Worm (Caenorhabditis elegans) whole organism, young adult: ENCODE results near the gene pgl-2.

Experiments
- B0035.1 ChIP-seq: sonication (generic microtip); optimal IDR thresholded peaks from 2 replicates; lab custom pipeline; 2016; ENCODE audit warnings: missing genetic modification characterization, mild to moderate bottlenecking, missing compliant biosample characterization, missing genotype, missing genetic modification reagents
- B0261.1 ChIP-seq: sonication (generic microtip); optimal IDR thresholded peaks from 2 replicates; lab custom pipeline; 2016; ENCODE audit warnings: mild to moderate bottlenecking, missing genetic modification characterization, moderate library complexity, missing compliant biosample characterization
- B0336.3 ChIP-seq: fragments of 200-800 bp; sonication (Bioruptor generic); IDR thresholded peaks from 2 replicates; pipeline ENCODE4 v1.3.6; 2022; ENCODE audit warnings: missing genetic modification characterization, missing compliant biosample characterization
- C06A6.2 ChIP-seq: fragments of 200-800 bp; sonication (Bioruptor generic); conservative IDR thresholded peaks from 2 replicates; pipeline ENCODE4 v1.3.6; 2022; ENCODE audit warnings: missing genetic modification characterization, missing compliant biosample characterization
- F23B12.7 ChIP-seq: sonication (generic microtip); optimal IDR thresholded peaks from 2 replicates; lab custom pipeline; 2017; ENCODE audit warnings: missing genetic modification characterization, mild to moderate bottlenecking, missing compliant biosample characterization, antibody characterized with exemption, moderate library complexity; ENCODE audit not compliant: insufficient read depth
- F39B2.1 ChIP-seq: fragments of 200-800 bp; sonication (Bioruptor generic); IDR thresholded peaks from 2 replicates; pipeline ENCODE4 v1.3.6; 2022; ENCODE audit warnings: missing genetic modification reagents, missing genetic modification characterization, missing compliant biosample characterization
- F49E8.2 ChIP-seq: sonication (generic microtip); optimal IDR thresholded peaks from 3 replicates; lab custom pipeline; 2017; ENCODE audit warnings: missing genetic modification characterization, mild to moderate bottlenecking, missing compliant biosample characterization, antibody characterized with exemption, moderate library complexity; ENCODE audit not compliant: insufficient read depth
- F55B11.4 ChIP-seq: sonication (generic microtip); optimal IDR thresholded peaks from 2 replicates; lab custom pipeline; 2016; ENCODE audit warnings: missing compliant biosample characterization, missing genetic modification characterization, borderline replicate concordance; ENCODE audit not compliant: insufficient read depth
- T07F8.4 ChIP-seq: sonication (generic microtip); optimal IDR thresholded peaks from 2 replicates; lab custom pipeline; 2016; ENCODE audit warnings: mild to moderate bottlenecking, missing genetic modification characterization, moderate library complexity, missing compliant biosample characterization
- Y53G8AR.9 ChIP-seq: fragments of 200-800 bp; sonication (Bioruptor generic); conservative IDR thresholded peaks from 2 replicates; pipeline ENCODE4 v1.3.6; 2022; ENCODE audit warnings: missing genetic modification reagents, missing genetic modification characterization, missing compliant biosample characterization
- Y56A3A.18 ChIP-seq: fragments of 200-800 bp; sonication (Bioruptor generic); IDR thresholded peaks from 2 replicates; pipeline ENCODE4 v1.3.6; 2022; ENCODE audit warnings: missing genetic modification reagents, missing genetic modification characterization, missing compliant biosample characterization
- Y79H2A.3 ChIP-seq: fragments of 200-800 bp; sonication (Bioruptor generic); conservative IDR thresholded peaks from 2 replicates; pipeline ENCODE4 v1.3.6; 2022; ENCODE audit warnings: missing genetic modification reagents, missing genetic modification characterization, missing compliant biosample characterization
- atf-7 ChIP-seq: sonication (generic microtip); optimal IDR thresholded peaks from 2 replicates; lab custom pipeline; 2017; ENCODE audit warnings: mild to moderate bottlenecking, missing genetic modification characterization, missing compliant biosample characterization
- attf-3 ChIP-seq: fragments of 200-800 bp; sonication (Bioruptor generic); conservative IDR thresholded peaks from 2 replicates; pipeline ENCODE4 v1.3.6; 2022; ENCODE audit warnings: missing genetic modification reagents, missing genetic modification characterization, missing compliant biosample characterization
- cebp-1 ChIP-seq, 2 experiments: fragments of 200-800 bp in 1 of 2; sonication (Bioruptor generic) in 1 of 2; sonication (generic microtip) in 1 of 2; IDR thresholded peaks in 1 of 2; optimal IDR thresholded peaks in 1 of 2; 2 replicates each; pipeline versions ENCODE4 v1.3.6 to Lab custom; 2017 to 2022; ENCODE audit warnings: missing compliant biosample characterization in 2 of 2, missing genetic modification characterization in 2 of 2, mild to moderate bottlenecking in 1 of 2, missing genetic modification reagents in 1 of 2, moderate library complexity in 1 of 2
- ceh-40 ChIP-seq: fragments of 200-800 bp; sonication (Bioruptor generic); IDR thresholded peaks from 2 replicates; pipeline ENCODE4 v1.3.6; 2022; ENCODE audit warnings: missing genetic modification characterization, missing compliant biosample characterization
- ceh-79 ChIP-seq: sonication (generic microtip); optimal IDR thresholded peaks from 2 replicates; lab custom pipeline; 2017; ENCODE audit warnings: mild to moderate bottlenecking, missing genetic modification characterization, missing compliant biosample characterization
- die-1 ChIP-seq: sonication (generic microtip); optimal IDR thresholded peaks from 2 replicates; lab custom pipeline; 2016; ENCODE audit warnings: missing genotype, mild to moderate bottlenecking, missing genetic modification characterization, missing compliant biosample characterization
- dox-1 ChIP-seq: fragments of 200-800 bp; sonication (Bioruptor generic); IDR thresholded peaks from 2 replicates; pipeline ENCODE4 v1.3.6; 2022; ENCODE audit warnings: missing genetic modification reagents, missing genetic modification characterization, missing compliant biosample characterization
- dpff-1 ChIP-seq: sonication (generic microtip); optimal IDR thresholded peaks from 2 replicates; lab custom pipeline; 2017; ENCODE audit warnings: mild to moderate bottlenecking, missing genetic modification characterization, missing compliant biosample characterization
- dpl-1 ChIP-seq: fragments of 150-350 bp; optimal IDR thresholded peaks from 2 replicates; lab custom pipeline; 2014; ENCODE audit warnings: missing biosample characterization, missing genetic modification reagents, missing genetic modification characterization
- egrh-3 ChIP-seq: fragments of 200-800 bp; sonication (Bioruptor generic); IDR thresholded peaks from 2 replicates; pipeline ENCODE4 v1.3.6; 2022; ENCODE audit warnings: missing genetic modification reagents, missing genetic modification characterization, missing compliant biosample characterization
- ekl-4 ChIP-seq: fragments of 200-800 bp; sonication (Bioruptor generic); IDR thresholded peaks from 2 replicates; pipeline ENCODE4 v1.3.6; 2022; ENCODE audit warnings: missing genetic modification reagents, missing genetic modification characterization, missing compliant biosample characterization
- gei-17 ChIP-seq: fragments of 200-800 bp; sonication (Bioruptor generic); optimal IDR thresholded peaks from 2 replicates; lab custom pipeline; 2018; ENCODE audit warnings: mild to moderate bottlenecking, missing genetic modification characterization, missing compliant biosample characterization
- him-1 ChIP-seq: sonication (generic microtip); optimal IDR thresholded peaks from 2 replicates; lab custom pipeline; 2016; ENCODE audit warnings: missing genotype, missing genetic modification reagents, missing genetic modification characterization, missing compliant biosample characterization
- hmg-1.2 ChIP-seq: fragments of 200-800 bp; sonication (Bioruptor generic); IDR thresholded peaks from 2 replicates; pipeline ENCODE4 v1.3.6; 2022; ENCODE audit warnings: missing genetic modification reagents, missing genetic modification characterization, missing compliant biosample characterization
- hmg-20 ChIP-seq: fragments of 200-800 bp; sonication (Bioruptor generic); IDR thresholded peaks from 2 replicates; pipeline ENCODE4 v1.3.6; 2022; ENCODE audit warnings: missing genetic modification reagents, missing genetic modification characterization, missing compliant biosample characterization
- lin-26 ChIP-seq: fragments of 200-800 bp; sonication (Bioruptor generic); IDR thresholded peaks from 2 replicates; pipeline ENCODE4 v1.3.6; 2022; ENCODE audit warnings: missing genetic modification reagents, missing genetic modification characterization, missing compliant biosample characterization
- lsl-1 ChIP-seq: fragments of 200-800 bp; sonication (Bioruptor generic); optimal IDR thresholded peaks from 2 replicates; lab custom pipeline; 2018; ENCODE audit warnings: mild to moderate bottlenecking, missing genetic modification characterization, moderate library complexity, missing compliant biosample characterization
- madf-10 ChIP-seq: sonication (generic microtip); optimal IDR thresholded peaks from 2 replicates; lab custom pipeline; 2016; ENCODE audit warnings: mild to moderate bottlenecking, missing genetic modification characterization, missing compliant biosample characterization
- madf-6 ChIP-seq: fragments of 200-800 bp; sonication (Bioruptor generic); IDR thresholded peaks from 2 replicates; pipeline ENCODE4 v1.3.6; 2022; ENCODE audit warnings: missing genetic modification reagents, missing genetic modification characterization, missing compliant biosample characterization
- mcd-1 ChIP-seq: fragments of 200-800 bp; sonication (Bioruptor generic); IDR thresholded peaks from 2 replicates; pipeline ENCODE4 v1.3.6; 2022; ENCODE audit warnings: missing genetic modification reagents, missing genetic modification characterization, missing compliant biosample characterization
- mel-28 ChIP-seq: sonication (generic microtip); optimal IDR thresholded peaks from 2 replicates; lab custom pipeline; 2016; ENCODE audit warnings: borderline replicate concordance, mild to moderate bottlenecking, missing genetic modification characterization, missing compliant biosample characterization
- nfyb-1 ChIP-seq: fragments of 200-800 bp; sonication (Bioruptor generic); IDR thresholded peaks from 2 replicates; pipeline ENCODE4 v1.3.6; 2022; ENCODE audit warnings: missing genetic modification reagents, missing genetic modification characterization, missing compliant biosample characterization
- nhr-120 ChIP-seq: fragments of 200-800 bp; sonication (Bioruptor generic); IDR thresholded peaks from 2 replicates; pipeline ENCODE4 v1.3.6; 2022; ENCODE audit warnings: missing genetic modification characterization, missing compliant biosample characterization
- nhr-80 ChIP-seq: sonication (generic microtip); optimal IDR thresholded peaks from 2 replicates; lab custom pipeline; 2016; ENCODE audit warnings: missing genetic modification characterization, missing compliant biosample characterization
- nhr-90 ChIP-seq: sonication (generic microtip); optimal IDR thresholded peaks from 2 replicates; lab custom pipeline; 2016; ENCODE audit warnings: missing genotype, mild to moderate bottlenecking, missing genetic modification characterization, missing compliant biosample characterization
- pbrm-1 ChIP-seq: fragments of 200-800 bp; sonication (Bioruptor generic); IDR thresholded peaks from 2 replicates; pipeline ENCODE4 v1.3.6; 2022; ENCODE audit warnings: missing genetic modification reagents, missing genetic modification characterization, missing compliant biosample characterization
- rec-8 ChIP-seq, 2 experiments: sonication (generic microtip); optimal IDR thresholded peaks; 2 replicates each; lab custom pipeline; 2016; ENCODE audit warnings: mild to moderate bottlenecking in 2 of 2, missing genetic modification characterization in 2 of 2, missing genetic modification reagents in 2 of 2, missing genotype in 2 of 2, missing biosample characterization in 1 of 2, missing compliant biosample characterization in 1 of 2, moderate library complexity in 1 of 2
- repo-1 ChIP-seq: sonication (generic microtip); optimal IDR thresholded peaks from 2 replicates; lab custom pipeline; 2017; ENCODE audit warnings: mild to moderate bottlenecking, missing genetic modification characterization, missing compliant biosample characterization
- rpc-1 ChIP-seq, 2 experiments: fragments of 150-350 bp in 1 of 2; sonication (generic microtip) in 1 of 2; optimal IDR thresholded peaks; 2 replicates each; lab custom pipeline; 2014 to 2018; ENCODE audit warnings: missing biosample characterization in 1 of 2, missing genetic modification characterization in 1 of 2, missing genetic modification reagents in 1 of 2, missing genotype in 1 of 2
- snpc-1.1 ChIP-seq: sonication (generic microtip); optimal IDR thresholded peaks from 2 replicates; lab custom pipeline; 2017; ENCODE audit warnings: missing genetic modification characterization, mild to moderate bottlenecking, missing compliant biosample characterization, antibody characterized with exemption, moderate library complexity, missing genotype, missing genetic modification reagents; ENCODE audit not compliant: insufficient read depth
- snpc-1.3 ChIP-seq: sonication (generic microtip); optimal IDR thresholded peaks from 2 replicates; lab custom pipeline; 2017; ENCODE audit warnings: missing genetic modification characterization, mild to moderate bottlenecking, missing compliant biosample characterization, antibody characterized with exemption, moderate library complexity, missing genotype, missing genetic modification reagents; ENCODE audit not compliant: insufficient read depth
- snpc-3.4 ChIP-seq: sonication (generic microtip); optimal IDR thresholded peaks from 2 replicates; lab custom pipeline; 2017; ENCODE audit warnings: missing genetic modification characterization, mild to moderate bottlenecking, missing compliant biosample characterization, antibody characterized with exemption, moderate library complexity, missing genotype, missing genetic modification reagents
- tbp1 ChIP-seq: fragments of 200-800 bp; sonication (Bioruptor generic); optimal IDR thresholded peaks from 2 replicates; lab custom pipeline; 2018; ENCODE audit warnings: mild to moderate bottlenecking, missing genetic modification characterization, missing compliant biosample characterization
- xnd-1 ChIP-seq: sonication (generic microtip); optimal IDR thresholded peaks from 2 replicates; lab custom pipeline; 2016; ENCODE audit warnings: missing genotype, missing genetic modification reagents, missing genetic modification characterization, missing compliant biosample characterization
- ztf-26 ChIP-seq: sonication (generic microtip); optimal IDR thresholded peaks from 2 replicates; lab custom pipeline; 2017; ENCODE audit warnings: missing genetic modification characterization, missing compliant biosample characterization

Gene pgl-2

ce11 chrIII:8653457-8653856 lies 21.8 kb downstream of the pgl-2 start:
- peak; percentile 52 for TF ChIP-seq madf-6
- TF ChIP-seq rec-8 (tag; optimal IDR thresholded peaks at IDR 0.05; lab: Kevin White, UChicago): peak in 1 of 2 experiments; percentile 25
- TF ChIP-seq cebp-1 (GFP tag; IDR thresholded peaks at IDR 0.05; lab: Robert Waterston, UW): no peak
- TF ChIP-seq cebp-1 (tag; optimal IDR thresholded peaks at IDR 0.05; lab: Kevin White, UChicago): no peak
- peak; percentile 50 for TF ChIP-seq B0261.1
- TF ChIP-seq rpc-1 (optimal IDR thresholded peaks at IDR 0.05; lab: Kevin White, UChicago): peak; percentile 52
- TF ChIP-seq rpc-1 (tag; optimal IDR thresholded peaks at IDR 0.05; lab: Kevin White, UChicago): peak; percentile 76
- no peak for TF ChIP-seq T07F8.4 (tag; lab: Kevin White, UChicago)
- TF ChIP-seq tbp1 (GFP tag; lab: Kevin White, UChicago): peak; percentile 88
- TF ChIP-seq ceh-40: peak; percentile 20; the same call in 1 of the 2 replicates
- TF ChIP-seq nhr-120 (GFP tag; lab: Robert Waterston, UW): no peak
- no peak for TF ChIP-seq ekl-4 (GFP tag; lab: Robert Waterston, UW)
- TF ChIP-seq attf-3 (GFP tag; lab: Robert Waterston, UW): no peak
- TF ChIP-seq nfyb-1 (GFP tag; lab: Robert Waterston, UW): peak; percentile 60; the same call in 1 of the 2 replicates
- no peak for TF ChIP-seq egrh-3 (GFP tag; lab: Robert Waterston, UW)
- TF ChIP-seq hmg-1.2 (GFP tag; lab: Robert Waterston, UW): peak; percentile 34; the same call in 1 of the 2 replicates
- TF ChIP-seq Y79H2A.3 (GFP tag; lab: Robert Waterston, UW): no peak
- peak; percentile 11 for TF ChIP-seq F23B12.7 (tag; lab: Kevin White, UChicago)
- TF ChIP-seq gei-17 (GFP tag; lab: Kevin White, UChicago): no peak
- peak; percentile 57; the same call in 1 of the 2 replicates for TF ChIP-seq lin-26 (GFP tag; lab: Robert Waterston, UW)
- TF ChIP-seq Y56A3A.18 (GFP tag; lab: Robert Waterston, UW): no peak
- no peak for TF ChIP-seq pbrm-1 (GFP tag; lab: Robert Waterston, UW)
- TF ChIP-seq dox-1: no peak
- peak; percentile 39 for TF ChIP-seq him-1
- TF ChIP-seq hmg-20 (GFP tag; lab: Robert Waterston, UW): no peak
- TF ChIP-seq F39B2.1 (GFP tag; lab: Robert Waterston, UW): no peak
- peak; percentile 33 for TF ChIP-seq nhr-90 (tag; lab: Kevin White, UChicago)
- peak; percentile 17 for TF ChIP-seq snpc-3.4 (tag; lab: Kevin White, UChicago)
- TF ChIP-seq die-1 (tag; lab: Kevin White, UChicago): peak; percentile 25
- TF ChIP-seq B0336.3 (GFP tag; lab: Robert Waterston, UW): no peak

DNA sequence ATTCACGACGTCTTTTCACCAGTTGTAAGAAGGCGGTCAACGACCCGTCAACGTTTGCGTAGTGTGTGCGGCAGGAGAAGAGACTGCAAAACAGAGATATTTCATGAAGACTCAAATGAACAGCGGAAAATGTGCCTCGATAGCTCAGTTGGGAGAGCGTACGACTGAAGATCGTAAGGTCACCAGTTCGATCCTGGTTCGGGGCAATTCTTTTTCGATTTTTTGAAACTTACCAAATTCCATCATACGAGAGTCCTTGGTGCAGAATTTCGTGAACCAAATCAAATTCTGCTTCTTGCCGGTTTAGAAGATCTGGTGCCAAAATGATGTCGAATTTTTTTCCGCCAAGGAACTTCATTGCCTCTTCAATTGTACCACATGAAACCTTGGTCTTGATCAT lies 22.3 kb downstream of the pgl-2 start:
- TF ChIP-seq dpl-1 (GFP tag; lab: Kevin White, UChicago) (no peak), Y53G8AR.9 (GFP tag; lab: Robert Waterston, UW) (0 out of 2 replicates have a peak, but pooled peaks have one; percentile 20), nhr-80 (tag; lab: Kevin White, UChicago) (no peak), mcd-1 (peak; percentile 56), atf-7 (tag; lab: Kevin White, UChicago) (no peak), C06A6.2 (no peak), dpff-1 (tag; lab: Kevin White, UChicago) (no peak), ztf-26 (tag; lab: Kevin White, UChicago) (peak; percentile 37), lsl-1 (GFP tag; lab: Kevin White, UChicago) (no peak), xnd-1 (tag; lab: Kevin White, UChicago) (no peak), madf-10 (tag; lab: Kevin White, UChicago) (no peak), F49E8.2 (no peak), ceh-79 (tag; lab: Kevin White, UChicago) (no peak), B0035.1 (tag; lab: Kevin White, UChicago) (no peak), repo-1 (tag; lab: Kevin White, UChicago) (peak; percentile 22), snpc-1.1 (tag; lab: Kevin White, UChicago) (peak; percentile 14), snpc-1.3 (tag; lab: Kevin White, UChicago) (peak; percentile 7), mel-28 (peak; percentile 13), F55B11.4 (tag; lab: Kevin White, UChicago) (no peak)
